Worm (Caenorhabditis elegans) whole organism, young adult: Measurements from ENCODE around the gene twk-21.

Experiments used
- B0261.1 ChIP-seq: sonication (generic microtip); optimal IDR thresholded peaks from 2 replicates; lab custom pipeline; 2016; ENCODE audit warnings: mild to moderate bottlenecking, missing genetic modification characterization, moderate library complexity, missing compliant biosample characterization
- B0336.3 ChIP-seq: fragments of 200-800 bp; sonication (Bioruptor generic); IDR thresholded peaks from 2 replicates; pipeline ENCODE4 v1.3.6; 2022; ENCODE audit warnings: missing genetic modification characterization, missing compliant biosample characterization
- C06A6.2 ChIP-seq: fragments of 200-800 bp; sonication (Bioruptor generic); conservative IDR thresholded peaks from 2 replicates; pipeline ENCODE4 v1.3.6; 2022; ENCODE audit warnings: missing genetic modification characterization, missing compliant biosample characterization
- D2030.7 ChIP-seq: fragments of 200-800 bp; sonication (Bioruptor generic); IDR thresholded peaks from 2 replicates; pipeline ENCODE4 v1.3.6; 2022; ENCODE audit warnings: missing genetic modification reagents, missing genetic modification characterization, missing compliant biosample characterization
- F33H1.4 ChIP-seq: fragments of 200-800 bp; sonication (Bioruptor generic); IDR thresholded peaks from 2 replicates; pipeline ENCODE4 v1.3.6; 2022; ENCODE audit warnings: missing genetic modification reagents, missing genetic modification characterization, missing compliant biosample characterization
- F52B5.7 ChIP-seq: sonication (generic microtip); optimal IDR thresholded peaks from 2 replicates; lab custom pipeline; 2016; ENCODE audit warnings: mild to moderate bottlenecking, missing genetic modification characterization, missing compliant biosample characterization
- F57A8.1 ChIP-seq: fragments of 200-800 bp; sonication (Bioruptor generic); optimal IDR thresholded peaks from 2 replicates; lab custom pipeline; 2018; ENCODE audit warnings: mild to moderate bottlenecking, missing genetic modification characterization, moderate library complexity, missing compliant biosample characterization
- K11D2.4 ChIP-seq: fragments of 200-800 bp; sonication (Bioruptor generic); IDR thresholded peaks from 2 replicates; pipeline ENCODE4 v1.3.6; 2022; ENCODE audit warnings: missing genetic modification reagents, missing genetic modification characterization, missing compliant biosample characterization
- K12H6.12 ChIP-seq: fragments of 200-800 bp; sonication (Bioruptor generic); optimal IDR thresholded peaks from 2 replicates; lab custom pipeline; 2018; ENCODE audit warnings: mild to moderate bottlenecking, missing genetic modification characterization, missing compliant biosample characterization
- T07F8.4 ChIP-seq: sonication (generic microtip); optimal IDR thresholded peaks from 2 replicates; lab custom pipeline; 2016; ENCODE audit warnings: mild to moderate bottlenecking, missing genetic modification characterization, moderate library complexity, missing compliant biosample characterization
- Y53F4B.3 ChIP-seq: fragments of 200-800 bp; sonication (Bioruptor generic); IDR thresholded peaks from 2 replicates; pipeline ENCODE4 v1.3.6; 2022; ENCODE audit warnings: missing genetic modification reagents, missing genetic modification characterization, missing compliant biosample characterization
- ama-1 ChIP-seq, 3 experiments: fragments of 150-350 bp in 1 of 3; sonication (generic microtip) in 2 of 3; optimal IDR thresholded peaks; 2 replicates each; lab custom pipeline; 2014 to 2018; ENCODE audit warnings: missing biosample characterization in 2 of 3, missing genetic modification characterization in 2 of 3, missing genetic modification reagents in 2 of 3
- attf-3 ChIP-seq: fragments of 200-800 bp; sonication (Bioruptor generic); conservative IDR thresholded peaks from 2 replicates; pipeline ENCODE4 v1.3.6; 2022; ENCODE audit warnings: missing genetic modification reagents, missing genetic modification characterization, missing compliant biosample characterization
- bed-2 ChIP-seq: fragments of 200-800 bp; sonication (Bioruptor generic); IDR thresholded peaks from 2 replicates; pipeline ENCODE4 v1.3.6; 2022; ENCODE audit warnings: missing genetic modification reagents, missing genetic modification characterization, missing compliant biosample characterization
- cebp-1 ChIP-seq, 2 experiments: fragments of 200-800 bp in 1 of 2; sonication (Bioruptor generic) in 1 of 2; sonication (generic microtip) in 1 of 2; IDR thresholded peaks in 1 of 2; optimal IDR thresholded peaks in 1 of 2; 2 replicates each; pipeline versions ENCODE4 v1.3.6 to Lab custom; 2017 to 2022; ENCODE audit warnings: missing compliant biosample characterization in 2 of 2, missing genetic modification characterization in 2 of 2, mild to moderate bottlenecking in 1 of 2, missing genetic modification reagents in 1 of 2, moderate library complexity in 1 of 2
- ceh-27 ChIP-seq: fragments of 200-800 bp; sonication (Bioruptor generic); optimal IDR thresholded peaks from 2 replicates; lab custom pipeline; 2018; ENCODE audit warnings: mild to moderate bottlenecking, missing genetic modification characterization, moderate library complexity, missing compliant biosample characterization
- chd-7 ChIP-seq: sonication (generic microtip); optimal IDR thresholded peaks from 2 replicates; lab custom pipeline; 2016; ENCODE audit warnings: mild to moderate bottlenecking, missing genetic modification characterization, moderate library complexity, missing compliant biosample characterization
- efl-1 ChIP-seq: fragments of 150-350 bp; optimal IDR thresholded peaks from 2 replicates; lab custom pipeline; 2014; ENCODE audit warnings: missing biosample characterization, missing genetic modification reagents, missing genetic modification characterization
- egl-44 ChIP-seq: fragments of 200-800 bp; sonication (Bioruptor generic); IDR thresholded peaks from 2 replicates; pipeline ENCODE4 v1.3.6; 2022; ENCODE audit warnings: missing genetic modification reagents, missing genetic modification characterization, missing compliant biosample characterization
- hlh-12 ChIP-seq: sonication (generic microtip); optimal IDR thresholded peaks from 2 replicates; lab custom pipeline; 2016; ENCODE audit warnings: missing genetic modification characterization, missing compliant biosample characterization
- hlh-26 ChIP-seq: fragments of 200-800 bp; sonication (Bioruptor generic); conservative IDR thresholded peaks from 2 replicates; pipeline ENCODE4 v1.3.6; 2022; ENCODE audit warnings: missing genetic modification reagents, missing genetic modification characterization, missing compliant biosample characterization
- hmg-1.2 ChIP-seq: fragments of 200-800 bp; sonication (Bioruptor generic); IDR thresholded peaks from 2 replicates; pipeline ENCODE4 v1.3.6; 2022; ENCODE audit warnings: missing genetic modification reagents, missing genetic modification characterization, missing compliant biosample characterization
- hrde-1 ChIP-seq: sonication (generic microtip); optimal IDR thresholded peaks from 2 replicates; lab custom pipeline; 2016; ENCODE audit warnings: missing genetic modification characterization, mild to moderate bottlenecking, missing compliant biosample characterization, moderate library complexity, missing genotype, missing genetic modification reagents, borderline replicate concordance
- hsf-1 ChIP-seq: fragments of 200-800 bp; sonication (Bioruptor generic); IDR thresholded peaks from 2 replicates; pipeline ENCODE4 v1.3.6; 2022; ENCODE audit warnings: missing genetic modification reagents, missing genetic modification characterization, missing compliant biosample characterization
- let-526 ChIP-seq: fragments of 200-800 bp; sonication (Bioruptor generic); IDR thresholded peaks from 2 replicates; pipeline ENCODE4 v1.3.6; 2022; ENCODE audit warnings: missing genetic modification reagents, missing genetic modification characterization, missing compliant biosample characterization
- let-607 ChIP-seq, 2 experiments: fragments of 200-800 bp in 1 of 2; sonication (Bioruptor generic) in 1 of 2; sonication (generic microtip) in 1 of 2; optimal IDR thresholded peaks; 2 replicates each; lab custom pipeline; 2016 to 2018; ENCODE audit warnings: mild to moderate bottlenecking in 2 of 2, missing compliant biosample characterization in 2 of 2, missing genetic modification characterization in 2 of 2, moderate library complexity in 2 of 2, missing genotype in 1 of 2
- lin-35 ChIP-seq, 3 experiments: fragments of 150-350 bp in 2 of 3; sonication (generic microtip) in 1 of 3; optimal IDR thresholded peaks; 2 replicates each; lab custom pipeline; 2014 to 2018; ENCODE audit warnings: missing biosample characterization in 3 of 3, missing genetic modification characterization in 3 of 3, missing genetic modification reagents in 3 of 3
- lsl-1 ChIP-seq: fragments of 200-800 bp; sonication (Bioruptor generic); optimal IDR thresholded peaks from 2 replicates; lab custom pipeline; 2018; ENCODE audit warnings: mild to moderate bottlenecking, missing genetic modification characterization, moderate library complexity, missing compliant biosample characterization
- lsy-27 ChIP-seq: sonication (generic microtip); optimal IDR thresholded peaks from 2 replicates; lab custom pipeline; 2017; ENCODE audit warnings: missing genetic modification characterization, mild to moderate bottlenecking, missing compliant biosample characterization, antibody characterized with exemption, missing genotype, borderline replicate concordance; ENCODE audit not compliant: insufficient read depth
- madf-10 ChIP-seq: sonication (generic microtip); optimal IDR thresholded peaks from 2 replicates; lab custom pipeline; 2016; ENCODE audit warnings: mild to moderate bottlenecking, missing genetic modification characterization, missing compliant biosample characterization
- madf-8 ChIP-seq: fragments of 200-800 bp; sonication (Bioruptor generic); conservative IDR thresholded peaks from 2 replicates; pipeline ENCODE4 v1.3.6; 2022; ENCODE audit warnings: missing genetic modification reagents, missing genetic modification characterization, missing compliant biosample characterization
- nhr-27 ChIP-seq: fragments of 200-800 bp; sonication (Bioruptor generic); optimal IDR thresholded peaks from 2 replicates; lab custom pipeline; 2018; ENCODE audit warnings: mild to moderate bottlenecking, missing genetic modification characterization, moderate library complexity, missing compliant biosample characterization
- nhr-80 ChIP-seq: sonication (generic microtip); optimal IDR thresholded peaks from 2 replicates; lab custom pipeline; 2016; ENCODE audit warnings: missing genetic modification characterization, missing compliant biosample characterization
- pbrm-1 ChIP-seq: fragments of 200-800 bp; sonication (Bioruptor generic); IDR thresholded peaks from 2 replicates; pipeline ENCODE4 v1.3.6; 2022; ENCODE audit warnings: missing genetic modification reagents, missing genetic modification characterization, missing compliant biosample characterization
- pha-4 ChIP-seq: fragments of 150-350 bp; sonication (generic microtip); optimal IDR thresholded peaks from 2 replicates; lab custom pipeline; 2014; ENCODE audit warnings: missing biosample characterization, missing genetic modification reagents, missing genetic modification characterization
- snpc-4 ChIP-seq, 5 experiments: fragments of 150-350 bp in 1 of 5; sonication (generic microtip) in 4 of 5; optimal IDR thresholded peaks; 2 replicates each; lab custom pipeline; 2014 to 2018; ENCODE audit warnings: missing genetic modification characterization in 5 of 5, missing biosample characterization in 3 of 5, antibody characterized with exemption in 2 of 5, mild to moderate bottlenecking in 2 of 5, missing compliant biosample characterization in 2 of 5, missing genotype in 2 of 5, moderate library complexity in 2 of 5, missing genetic modification reagents in 1 of 5
- unc-130 ChIP-seq: sonication (generic microtip); optimal IDR thresholded peaks from 2 replicates; lab custom pipeline; 2016; ENCODE audit warnings: missing genetic modification reagents, missing genetic modification characterization, missing compliant biosample characterization
- zfh-2 ChIP-seq: fragments of 200-800 bp; sonication (Bioruptor generic); conservative IDR thresholded peaks from 2 replicates; pipeline ENCODE4 v1.3.6; 2022; ENCODE audit warnings: missing genetic modification reagents, missing genetic modification characterization, missing compliant biosample characterization
- ztf-25 ChIP-seq: fragments of 200-800 bp; sonication (Bioruptor generic); IDR thresholded peaks from 2 replicates; pipeline ENCODE4 v1.3.6; 2022; ENCODE audit warnings: missing genetic modification reagents, missing genetic modification characterization, missing compliant biosample characterization
- ztf-3 ChIP-seq: fragments of 200-800 bp; sonication (Bioruptor generic); optimal IDR thresholded peaks from 2 replicates; lab custom pipeline; 2018; ENCODE audit warnings: mild to moderate bottlenecking, missing genetic modification characterization, missing compliant biosample characterization

twk-21 gene

DNA sequence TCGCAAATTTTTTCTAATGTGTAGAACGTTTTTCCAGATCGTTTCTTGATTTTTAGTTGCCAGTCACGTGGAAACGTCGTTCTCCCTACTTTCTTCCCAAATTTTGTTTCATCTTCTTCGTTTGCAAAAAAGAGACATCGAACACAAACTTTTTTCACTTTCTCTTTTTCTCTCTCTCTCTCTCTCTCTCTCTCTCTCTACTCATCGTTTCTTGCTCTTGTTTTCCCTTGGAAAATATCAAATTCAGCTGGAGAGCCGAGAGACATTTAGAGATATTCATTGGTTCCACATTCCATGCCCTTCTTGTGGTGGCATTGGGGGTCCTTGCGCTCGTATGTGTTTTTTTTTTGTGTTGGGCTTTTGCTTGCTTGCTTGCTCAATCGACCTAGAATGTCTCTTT is 39.5 kb downstream of the twk-21 start (continued):
- TF ChIP-seq B0336.3 (GFP tag; lab: Robert Waterston, UW) (no peak), lsy-27 (tag; lab: Kevin White, UChicago) (no peak)

DNA sequence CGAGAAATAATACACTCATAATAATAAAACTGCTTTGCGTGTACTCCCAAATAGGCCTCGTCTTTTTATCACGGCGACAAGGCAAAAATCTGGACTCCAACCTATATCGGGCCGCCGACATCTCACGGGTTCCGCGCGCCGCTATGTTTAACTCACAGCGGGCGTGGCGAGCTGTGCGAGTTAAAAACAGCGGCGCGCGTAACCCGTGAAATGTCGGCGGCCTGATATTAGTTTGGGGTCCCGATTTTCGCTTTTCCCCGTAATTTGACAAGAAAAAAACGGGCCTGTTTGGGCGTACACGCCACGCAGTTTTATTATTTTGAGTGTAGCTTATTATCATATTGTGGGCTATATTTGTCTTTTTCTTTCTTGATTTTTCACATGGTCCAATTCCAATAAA is 42.1 kb downstream of the twk-21 start:
- TF ChIP-seq hlh-12 (tag; lab: Kevin White, UChicago) (no peak), F52B5.7 (tag; lab: Kevin White, UChicago) (no peak), lsl-1 (no peak), B0261.1 (tag; lab: Kevin White, UChicago) (no peak), nhr-80 (tag; lab: Kevin White, UChicago) (no peak), nhr-27 (no peak), madf-10 (tag; lab: Kevin White, UChicago) (no peak), chd-7 (tag; lab: Kevin White, UChicago) (no peak), bed-2 (GFP tag; lab: Robert Waterston, UW) (no peak), ama-1 (optimal IDR thresholded peaks at IDR 0.05; lab: Kevin White, UChicago) (no peak), ama-1 (GFP tag; optimal IDR thresholded peaks at IDR 0.05; lab: Kevin White, UChicago) (no peak), lin-35 (GFP tag; optimal IDR thresholded peaks at IDR 0.05; lab: Kevin White, UChicago) (no peak), hmg-1.2 (peak; percentile 51; the same call in 1 of the 2 replicates), madf-8 (no peak), pbrm-1 (GFP tag; lab: Robert Waterston, UW) (no peak), T07F8.4 (tag; lab: Kevin White, UChicago) (no peak), efl-1 (GFP tag; lab: Kevin White, UChicago) (no peak), snpc-4 (GFP tag; optimal IDR thresholded peaks at IDR 0.05; lab: Kevin White, UChicago) (peak; percentile 37), snpc-4 (tag; optimal IDR thresholded peaks at IDR 0.05; lab: Kevin White, UChicago) (peak; percentile 18 to 93 (median 82)), K11D2.4 (GFP tag; lab: Robert Waterston, UW) (no peak)

DNA sequence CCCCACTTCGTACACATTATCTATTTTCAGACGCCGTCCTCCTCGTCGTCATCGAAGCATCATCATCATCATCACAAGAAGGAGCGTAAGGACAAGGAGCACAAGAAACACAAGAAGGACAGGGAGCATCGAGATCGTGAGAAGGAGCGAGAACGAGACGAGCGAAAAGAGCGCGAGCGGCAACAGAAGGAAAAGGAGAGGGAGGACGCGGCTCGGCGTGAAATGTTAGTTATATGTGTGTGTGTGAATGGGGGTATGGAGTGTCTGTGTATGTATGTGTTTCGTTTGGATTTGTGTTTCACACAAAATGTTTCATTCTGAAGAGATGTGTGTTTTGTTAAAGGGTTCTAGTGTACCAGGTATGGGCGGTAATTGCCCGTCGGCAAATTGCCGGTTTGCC is 42.6 kb downstream of the twk-21 start:
- no peak for TF ChIP-seq hlh-26 (GFP tag; lab: Robert Waterston, UW)
- TF ChIP-seq ztf-25 (GFP tag; lab: Robert Waterston, UW) = no peak
- no peak for TF ChIP-seq unc-130 (GFP tag; lab: Kevin White, UChicago)
- TF ChIP-seq ceh-27 (GFP tag; lab: Kevin White, UChicago) = peak; percentile 2
- TF ChIP-seq let-607 (tag; optimal IDR thresholded peaks at IDR 0.05; lab: Kevin White, UChicago) = no peak
- peak; percentile 9 for TF ChIP-seq nhr-80 (tag; lab: Kevin White, UChicago)
- peak; percentile 32; the same call in 1 of the 2 replicates for TF ChIP-seq zfh-2 (GFP tag; lab: Robert Waterston, UW)
- TF ChIP-seq let-526 (GFP tag; lab: Robert Waterston, UW) = no peak

DNA sequence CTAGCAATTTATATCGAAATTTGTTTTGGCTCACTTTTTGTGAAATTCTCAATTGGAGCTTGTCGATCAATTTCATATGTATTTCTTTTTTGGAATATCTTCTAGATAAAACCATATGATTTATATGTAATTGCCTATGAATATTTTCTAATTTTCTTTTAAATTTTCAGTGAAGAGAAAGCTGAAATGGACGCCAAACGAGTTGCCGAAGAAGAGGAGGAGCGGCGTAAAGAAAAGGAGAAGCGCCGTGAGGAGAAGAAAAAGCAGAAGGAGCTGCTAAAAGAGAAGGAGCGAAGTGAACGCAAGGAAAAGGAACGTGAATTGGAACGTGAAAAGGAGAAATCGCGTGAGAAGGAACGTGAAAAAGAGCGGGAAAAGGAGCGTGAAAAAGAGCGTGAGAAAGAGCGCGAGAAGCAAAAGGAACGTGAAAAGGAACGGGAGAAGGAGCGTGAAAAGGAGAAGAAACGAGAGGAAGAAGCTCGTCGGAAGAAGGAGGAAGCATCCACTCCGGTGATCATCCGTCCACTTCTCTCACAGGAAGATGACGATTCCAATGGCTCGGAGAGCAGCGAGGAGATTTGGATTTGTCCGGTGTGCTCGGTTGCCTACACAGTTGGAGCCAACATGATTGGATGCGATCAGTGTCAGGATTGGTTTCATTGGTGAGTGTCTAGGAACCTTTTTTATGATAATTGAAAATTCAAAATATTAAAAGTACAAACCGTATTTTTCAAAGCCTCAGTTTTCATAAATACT is 44.4 kb downstream of the twk-21 start:
- no peak for TF ChIP-seq egl-44 (GFP tag; lab: Robert Waterston, UW)
- TF ChIP-seq T07F8.4 (tag; lab: Kevin White, UChicago) = no peak
- TF ChIP-seq madf-10 (tag; lab: Kevin White, UChicago) = no peak
- no peak for TF ChIP-seq hsf-1 (GFP tag; lab: Robert Waterston, UW)
- TF ChIP-seq K12H6.12 (tag; lab: Kevin White, UChicago) = no peak
- no peak for TF ChIP-seq B0336.3 (GFP tag; lab: Robert Waterston, UW)
- no peak for TF ChIP-seq lsy-27 (tag; lab: Kevin White, UChicago)
- TF ChIP-seq D2030.7 (GFP tag; lab: Robert Waterston, UW) = no peak
- no peak for TF ChIP-seq hrde-1 (tag; lab: Kevin White, UChicago)
- TF ChIP-seq C06A6.2 (GFP tag; lab: Robert Waterston, UW) = no peak
- TF ChIP-seq cebp-1 (GFP tag; IDR thresholded peaks at IDR 0.05; lab: Robert Waterston, UW) = no peak
- no peak for TF ChIP-seq cebp-1 (tag; optimal IDR thresholded peaks at IDR 0.05; lab: Kevin White, UChicago)
- TF ChIP-seq ztf-3 = no peak
- TF ChIP-seq Y53F4B.3 = no peak
- TF ChIP-seq F57A8.1 (GFP tag; lab: Kevin White, UChicago) = no peak
- no peak for TF ChIP-seq attf-3 (GFP tag; lab: Robert Waterston, UW)
- TF ChIP-seq F33H1.4 (GFP tag; lab: Robert Waterston, UW) = no peak
- TF ChIP-seq pha-4 = no peak
- TF ChIP-seq efl-1 (GFP tag; lab: Kevin White, UChicago) = no peak
